Fruit fly (Drosophila melanogaster): Measurements from ENCODE around the gene CG8289.

Gene CG8289

dm6 chrX:17651216-17651997 lies 15.6 kb upstream of the CG8289 start:
- no peak for TF ChIP-seq CG17801 (GFP tag; optimal IDR thresholded peaks at IDR 0.05; ENCODE audit: partially characterized antibody)

- TF ChIP-seq CG17801 (GFP tag; optimal IDR thresholded peaks at IDR 0.05; ENCODE audit: partially characterized antibody), result no peak
Observed at dm6 chrX:17640837-17641236, 5.0 kb upstream of the CG8289 start.

DNA sequence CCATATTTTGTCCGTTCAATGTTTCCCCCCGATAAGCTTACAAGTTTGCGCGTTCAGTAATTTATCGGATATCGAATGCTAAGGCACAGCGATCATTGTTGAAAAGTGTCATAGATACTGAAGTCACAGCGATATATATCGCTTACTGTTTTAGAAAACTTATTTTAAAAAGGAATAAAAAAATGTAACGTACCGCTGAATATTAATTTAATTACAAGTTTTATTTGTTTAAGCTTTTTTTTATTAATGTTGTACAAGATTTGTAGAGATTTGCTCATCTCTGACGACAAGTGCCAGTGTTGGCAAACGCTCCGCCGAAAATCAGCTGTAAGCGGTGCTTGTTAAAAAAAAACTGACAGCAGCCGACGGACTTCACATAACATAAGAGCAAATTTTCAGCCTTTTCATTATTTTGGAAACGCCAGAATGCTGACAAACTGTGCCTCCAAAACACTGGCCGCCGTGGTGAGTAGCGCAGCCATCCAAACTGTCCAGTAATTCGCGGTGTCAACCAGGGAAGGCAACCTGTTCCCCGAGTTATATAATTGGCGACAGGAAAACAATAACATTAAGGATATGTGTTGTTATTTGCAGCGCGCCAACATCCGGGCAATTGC lies 3.7 kb downstream of the CG8289 start, which contains the start of the genes corolla and ND-24:
TSS of gene corolla (minus strand) at position 52 of the 617 bp plus-strand sequence.
TSS of gene ND-24 (plus strand) at position 94 of the 617 bp plus-strand sequence.
- TF ChIP-seq CG17801 (GFP tag; optimal IDR thresholded peaks at IDR 0.05; ENCODE audit: partially characterized antibody), result peak; percentile 87

DNA sequence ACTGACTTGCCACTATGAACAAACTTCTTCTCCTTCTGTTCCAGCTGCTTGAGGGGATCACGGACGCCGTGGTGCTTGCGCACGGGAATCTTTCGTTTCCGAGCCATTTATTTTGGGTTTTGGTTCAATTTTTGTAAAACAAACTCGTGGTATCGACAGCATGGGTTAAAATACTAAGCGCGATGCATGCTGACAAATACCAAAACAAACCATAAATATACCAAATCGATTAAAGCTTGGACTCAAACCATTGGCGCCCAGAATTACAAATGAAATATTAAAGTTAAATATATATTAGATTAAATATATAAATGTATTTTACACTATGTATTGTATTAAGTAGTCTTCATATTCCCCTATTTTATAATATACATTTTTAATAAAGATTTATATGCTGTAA lies 6.5 kb downstream of the CG8289 start, which contains the start of gene CG8326:
TSS of gene CG8326 (minus strand) at position 176 of the 400 bp plus-strand sequence.
- no peak for TF ChIP-seq CG17801 (GFP tag; optimal IDR thresholded peaks at IDR 0.05; ENCODE audit: partially characterized antibody)

DNA sequence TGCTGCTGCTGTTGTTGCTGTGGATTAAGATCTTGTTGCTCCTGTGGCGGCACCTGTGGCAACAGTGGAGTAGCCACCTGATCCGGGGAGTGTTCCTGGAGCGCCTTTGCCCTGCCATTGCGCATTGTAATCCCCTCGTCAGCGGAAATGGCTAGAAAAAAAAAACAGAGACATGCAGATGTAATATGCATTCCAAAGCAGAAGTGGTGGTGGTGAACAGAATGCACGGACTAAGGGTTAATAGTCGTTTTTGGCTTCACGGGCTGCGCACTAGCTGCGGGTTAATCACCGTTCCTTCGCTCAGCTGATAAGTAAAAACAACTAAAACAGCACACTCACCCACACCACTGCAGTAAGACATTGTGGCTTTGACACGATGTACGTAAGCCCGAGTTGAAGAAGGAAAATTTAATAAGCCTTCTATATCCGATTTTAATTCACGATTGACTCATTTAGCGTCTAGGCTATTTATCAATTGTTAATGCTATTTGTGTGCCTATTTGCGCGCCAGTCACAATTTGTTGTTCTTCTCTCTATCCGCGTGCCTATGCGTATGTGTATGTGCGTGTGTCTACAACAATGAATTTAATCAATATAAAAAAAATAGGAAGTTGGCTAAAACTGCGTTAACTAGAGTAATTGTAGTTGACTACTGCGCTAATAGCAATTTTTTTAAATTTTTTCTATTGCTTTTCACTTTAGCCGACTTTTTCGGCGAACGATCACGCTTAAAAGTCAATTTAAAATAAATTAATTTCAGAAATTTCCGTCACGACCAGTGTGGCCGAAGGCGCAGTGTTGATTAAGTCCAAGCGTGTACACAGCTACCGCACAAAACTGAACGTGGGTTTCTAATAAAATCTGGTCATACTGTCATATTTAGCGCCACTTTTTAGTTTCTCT lies 8.5 kb downstream of the CG8289 start, which contains the start of gene stas:
TSS of gene stas (minus strand) at position 806 of the 903 bp plus-strand sequence.
- TF ChIP-seq CG17801 (GFP tag; optimal IDR thresholded peaks at IDR 0.05; ENCODE audit: partially characterized antibody), result peak; percentile 56

- TF ChIP-seq CG17801 (GFP tag; optimal IDR thresholded peaks at IDR 0.05; ENCODE audit: partially characterized antibody), result peak; percentile 91
Observed at dm6 chrX:17625833-17626232, 10.0 kb downstream of the CG8289 start.

- peak; percentile 99 for TF ChIP-seq CG17801 (GFP tag; optimal IDR thresholded peaks at IDR 0.05; ENCODE audit: partially characterized antibody)
Observed at dm6 chrX:17624983-17625401, 10.9 kb downstream of the CG8289 start.

dm6 chrX:17624223-17624982 lies 11.4 kb downstream of the CG8289 start:
- no peak for TF ChIP-seq CG17801 (GFP tag; optimal IDR thresholded peaks at IDR 0.05; ENCODE audit: partially characterized antibody)

DNA sequence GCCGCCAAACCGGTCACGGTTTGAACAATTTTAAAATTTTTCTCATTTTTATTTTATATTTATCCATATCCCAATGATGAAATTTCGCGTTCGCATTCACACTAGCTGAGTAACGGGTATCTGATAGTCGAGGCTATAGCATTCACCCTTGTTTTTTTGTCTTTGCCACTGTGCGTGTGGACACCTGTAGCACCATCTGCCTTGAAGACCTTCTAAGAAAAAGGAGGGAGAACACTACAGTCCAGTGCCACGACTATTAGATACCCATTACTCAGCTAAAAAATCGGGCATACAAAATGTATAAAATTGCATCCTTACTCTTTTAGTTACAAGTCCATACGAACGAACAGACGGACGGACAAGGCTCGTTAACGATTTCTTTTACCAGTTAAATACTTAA lies 13.7 kb downstream of the CG8289 start:
- TF ChIP-seq CG17801 (GFP tag; optimal IDR thresholded peaks at IDR 0.05; ENCODE audit: partially characterized antibody), result no peak

DNA sequence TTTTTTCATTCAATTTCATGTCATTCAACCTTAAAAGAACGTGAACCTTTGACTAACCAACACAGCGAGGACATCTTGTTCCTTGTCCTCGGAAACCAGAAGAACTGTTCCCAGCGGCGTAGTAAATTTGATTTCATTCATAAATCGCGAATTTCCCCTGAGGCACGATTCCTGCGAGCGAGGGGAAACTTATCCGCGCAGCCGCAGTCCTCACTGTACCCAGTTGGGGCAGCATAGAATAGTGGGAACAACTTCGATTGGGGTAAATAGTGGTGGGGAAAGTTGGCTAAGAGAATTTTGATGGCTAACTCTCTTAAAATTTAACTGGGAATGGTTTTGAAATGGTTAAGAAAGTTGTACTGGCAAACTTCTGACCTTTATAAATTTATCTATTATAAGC lies 24.4 kb downstream of the CG8289 start:
- TF ChIP-seq CG17801 (GFP tag; optimal IDR thresholded peaks at IDR 0.05; ENCODE audit: partially characterized antibody), result no peak

dm6 chrX:17602466-17602865 lies 33.4 kb downstream of the CG8289 start:
- TF ChIP-seq CG17801 (GFP tag; optimal IDR thresholded peaks at IDR 0.05; ENCODE audit: partially characterized antibody), result no peak

dm6 chrX:17599330-17599729 lies 36.5 kb downstream of the CG8289 start, which contains the start of gene X11L:
X11L (plus strand) TSS chrX:17599608.
- peak; percentile 26 for TF ChIP-seq CG17801 (GFP tag; optimal IDR thresholded peaks at IDR 0.05; ENCODE audit: partially characterized antibody)

dm6 chrX:17597622-17598021 lies 38.2 kb downstream of the CG8289 start:
- no peak for TF ChIP-seq CG17801 (GFP tag; optimal IDR thresholded peaks at IDR 0.05; ENCODE audit: partially characterized antibody)

dm6 chrX:17595822-17596221 lies 40.0 kb downstream of the CG8289 start:
- peak; percentile 28 for TF ChIP-seq CG17801 (GFP tag; optimal IDR thresholded peaks at IDR 0.05; ENCODE audit: partially characterized antibody)
